Fruit fly (Drosophila melanogaster) whole organism, embryonic: ENCODE results near the gene Atg8b.

Experiments used
- CG10543 ChIP-seq: fragments of 200-800 bp; sonication (Bioruptor generic); optimal IDR thresholded peaks from 3 replicates; lab custom pipeline; 2017; ENCODE audit warnings: missing biosample characterization, mild to moderate bottlenecking, missing genetic modification characterization, moderate library complexity
- CG12155 ChIP-seq: fragments of 200-800 bp; sonication (Bioruptor generic); optimal IDR thresholded peaks from 3 replicates; lab custom pipeline; 2016; ENCODE audit warnings: missing biosample characterization, missing genetic modification characterization
- CG13296 ChIP-seq: fragments of 200-800 bp; sonication (Bioruptor generic); optimal IDR thresholded peaks from 3 replicates; lab custom pipeline; 2018; ENCODE audit warnings: missing biosample characterization, mild to moderate bottlenecking, missing genetic modification characterization
- CG13894 ChIP-seq: fragments of 200-800 bp; sonication (Bioruptor generic); optimal IDR thresholded peaks from 3 replicates; lab custom pipeline; 2018; ENCODE audit warnings: missing biosample characterization, mild to moderate bottlenecking, missing genetic modification characterization, moderate library complexity
- CG15269 ChIP-seq: fragments of 200-800 bp; sonication (Bioruptor generic); optimal IDR thresholded peaks from 2 replicates; lab custom pipeline; 2018; ENCODE audit warnings: missing biosample characterization, mild to moderate bottlenecking, missing genetic modification characterization, moderate library complexity
- CG15514 ChIP-seq: fragments of 200-800 bp; sonication (Bioruptor generic); optimal IDR thresholded peaks from 3 replicates; lab custom pipeline; 2017; ENCODE audit warnings: missing biosample characterization, missing genetic modification characterization, mild to moderate bottlenecking, moderate library complexity, missing genetic modification reagents
- CG17385 ChIP-seq: fragments of 200-800 bp; sonication (Bioruptor generic); optimal IDR thresholded peaks from 3 replicates; lab custom pipeline; 2018; ENCODE audit warnings: missing biosample characterization, mild to moderate bottlenecking, missing genetic modification characterization
- CG2116 ChIP-seq: fragments of 200-800 bp; sonication (Bioruptor generic); optimal IDR thresholded peaks from 3 replicates; lab custom pipeline; 2018; ENCODE audit warnings: missing biosample characterization, mild to moderate bottlenecking, missing genetic modification characterization
- CG2875 ChIP-seq: fragments of 200-800 bp; sonication (Bioruptor generic); optimal IDR thresholded peaks from 2 replicates; lab custom pipeline; 2017; ENCODE audit warnings: missing biosample characterization, mild to moderate bottlenecking, missing genetic modification characterization, missing genetic modification reagents
- CG33557 ChIP-seq: fragments of 200-800 bp; sonication (Bioruptor generic); optimal IDR thresholded peaks from 2 replicates; lab custom pipeline; 2019; ENCODE audit warnings: missing biosample characterization, mild to moderate bottlenecking, missing genetic modification characterization, moderate library complexity
- CG3995 ChIP-seq: fragments of 200-800 bp; sonication (Bioruptor generic); optimal IDR thresholded peaks from 3 replicates; lab custom pipeline; 2016; ENCODE audit warnings: missing biosample characterization, missing genetic modification characterization
- CG4328 ChIP-seq: fragments of 200-800 bp; sonication (Bioruptor generic); optimal IDR thresholded peaks from 3 replicates; lab custom pipeline; 2017; ENCODE audit warnings: missing biosample characterization, missing genetic modification reagents, missing genetic modification characterization
- CG43689 ChIP-seq: fragments of 200-800 bp; sonication (Bioruptor generic); IDR thresholded peaks from 2 replicates; pipeline ENCODE4 v1.3.6; 2022; ENCODE audit warnings: missing biosample characterization, missing genetic modification characterization
- CG5180 ChIP-seq: fragments of 200-800 bp; sonication (Bioruptor generic); optimal IDR thresholded peaks from 3 replicates; lab custom pipeline; 2017; ENCODE audit warnings: missing biosample characterization, missing genetic modification characterization, mild to moderate bottlenecking, moderate library complexity, missing genetic modification reagents
- CG6689 ChIP-seq: fragments of 200-800 bp; sonication (Bioruptor generic); IDR thresholded peaks from 2 replicates; pipeline ENCODE4 v1.3.6; 2022; ENCODE audit warnings: missing biosample characterization, missing genetic modification characterization
- CG6854 ChIP-seq: fragments of 200-800 bp; sonication (Bioruptor generic); optimal IDR thresholded peaks from 3 replicates; lab custom pipeline; 2017; ENCODE audit warnings: missing biosample characterization, mild to moderate bottlenecking, missing genetic modification characterization
- CG7271 ChIP-seq: fragments of 200-800 bp; sonication (Bioruptor generic); optimal IDR thresholded peaks from 2 replicates; lab custom pipeline; 2018; ENCODE audit warnings: missing biosample characterization, mild to moderate bottlenecking, missing genetic modification characterization, moderate library complexity
- CG8290 ChIP-seq, 3 experiments: fragments of 200-800 bp; sonication (Bioruptor generic); optimal IDR thresholded peaks; 2 replicates each; lab custom pipeline; 2016 to 2019; ENCODE audit warnings: missing biosample characterization in 3 of 3, missing genetic modification characterization in 3 of 3, mild to moderate bottlenecking in 2 of 3, moderate library complexity in 1 of 3
- CG8359 ChIP-seq: fragments of 200-800 bp; sonication (Bioruptor generic); optimal IDR thresholded peaks from 2 replicates; lab custom pipeline; 2017; ENCODE audit warnings: missing biosample characterization, mild to moderate bottlenecking, missing genetic modification characterization, borderline replicate concordance
- CG8478 ChIP-seq: fragments of >200 bp; optimal IDR thresholded peaks from 2 replicates; lab custom pipeline; 2018
- CG8924 ChIP-seq: fragments of 200-800 bp; optimal IDR thresholded peaks from 3 replicates; lab custom pipeline; 2019; ENCODE audit warnings: missing biosample characterization, mild to moderate bottlenecking, missing genetic modification characterization, moderate library complexity
- CG9727 ChIP-seq: fragments of 200-800 bp; sonication (Bioruptor generic); optimal IDR thresholded peaks from 3 replicates; lab custom pipeline; 2017; ENCODE audit warnings: missing biosample characterization, mild to moderate bottlenecking, missing genetic modification characterization
- CrebB ChIP-seq: fragments of 200-800 bp; sonication (Bioruptor generic); optimal IDR thresholded peaks from 3 replicates; lab custom pipeline; 2018; ENCODE audit warnings: missing biosample characterization, mild to moderate bottlenecking, missing genetic modification characterization
- Drgx ChIP-seq: fragments of 200-800 bp; sonication (Bioruptor generic); IDR thresholded peaks from 2 replicates; pipeline ENCODE4 v1.3.6; 2022; ENCODE audit warnings: missing biosample characterization, missing genetic modification characterization
- Ets97D ChIP-seq: fragments of 200-800 bp; sonication (Bioruptor generic); optimal IDR thresholded peaks from 3 replicates; lab custom pipeline; 2016; ENCODE audit warnings: missing biosample characterization, missing genetic modification characterization
- Fer1 ChIP-seq: fragments of 200-800 bp; sonication (Bioruptor generic); optimal IDR thresholded peaks from 2 replicates; lab custom pipeline; 2017; ENCODE audit warnings: missing biosample characterization, mild to moderate bottlenecking, missing genetic modification characterization
- Fer3 ChIP-seq: fragments of 200-800 bp; sonication (Bioruptor generic); optimal IDR thresholded peaks from 2 replicates; lab custom pipeline; 2018; ENCODE audit warnings: missing biosample characterization, mild to moderate bottlenecking, missing genetic modification characterization, moderate library complexity
- Max ChIP-seq: fragments of 200-800 bp; sonication (Bioruptor generic); optimal IDR thresholded peaks from 2 replicates; lab custom pipeline; 2016; ENCODE audit warnings: missing biosample characterization, mild to moderate bottlenecking, missing genetic modification characterization
- Pdp1 ChIP-seq, 2 experiments: fragments of 200-800 bp; sonication (Bioruptor generic); optimal IDR thresholded peaks; 3 replicates each; lab custom pipeline; 2016; ENCODE audit warnings: missing biosample characterization in 2 of 2, missing genetic modification characterization in 2 of 2, mild to moderate bottlenecking in 1 of 2, moderate library complexity in 1 of 2
- Trl ChIP-seq, 3 experiments: fragments of >200 bp in 2 of 3; fragments of 200-800 bp in 1 of 3; sonication (Bioruptor generic) in 1 of 3; optimal IDR thresholded peaks; 2 replicates in 1 of 3; 3 replicates in 2 of 3; lab custom pipeline; 2016 to 2017; ENCODE audit warnings: missing biosample characterization in 1 of 3, missing genetic modification characterization in 1 of 3
- btn ChIP-seq: fragments of 200-800 bp; sonication (Bioruptor generic); optimal IDR thresholded peaks from 2 replicates; lab custom pipeline; 2016; ENCODE audit warnings: missing biosample characterization, missing genetic modification characterization
- cg ChIP-seq: fragments of 200-800 bp; sonication (Bioruptor generic); optimal IDR thresholded peaks from 3 replicates; lab custom pipeline; 2019; ENCODE audit warnings: missing biosample characterization, mild to moderate bottlenecking, missing genetic modification characterization, moderate library complexity
- disco-r ChIP-seq: fragments of 200-800 bp; sonication (Bioruptor generic); optimal IDR thresholded peaks from 2 replicates; lab custom pipeline; 2016; ENCODE audit warnings: missing biosample characterization, missing genetic modification characterization
- dysf ChIP-seq: fragments of 200-800 bp; sonication (Bioruptor generic); IDR thresholded peaks from 3 replicates; pipeline ENCODE4 v1.3.6; 2022; ENCODE audit warnings: missing biosample characterization, missing genetic modification characterization
- ftz-f1 ChIP-seq: fragments of 200-800 bp; sonication (Bioruptor generic); optimal IDR thresholded peaks from 2 replicates; lab custom pipeline; 2016; ENCODE audit warnings: missing biosample characterization, missing genetic modification characterization
- fu2 ChIP-seq: fragments of 200-800 bp; sonication (Bioruptor generic); optimal IDR thresholded peaks from 2 replicates; lab custom pipeline; 2016; ENCODE audit warnings: missing biosample characterization, missing genetic modification characterization
- jumu ChIP-seq: fragments of 200-800 bp; sonication (Bioruptor generic); optimal IDR thresholded peaks from 3 replicates; lab custom pipeline; 2016; ENCODE audit warnings: missing biosample characterization, missing genetic modification characterization
- lab ChIP-seq: fragments of 200-800 bp; sonication (Bioruptor generic); optimal IDR thresholded peaks from 3 replicates; lab custom pipeline; 2017; ENCODE audit warnings: missing biosample characterization, missing genetic modification characterization, mild to moderate bottlenecking, moderate library complexity, missing genetic modification reagents
- lilli ChIP-seq: fragments of 200-800 bp; sonication (Bioruptor generic); optimal IDR thresholded peaks from 3 replicates; lab custom pipeline; 2016; ENCODE audit warnings: missing biosample characterization, missing genetic modification characterization
- pb ChIP-seq: fragments of 200-800 bp; sonication (Bioruptor generic); optimal IDR thresholded peaks from 3 replicates; lab custom pipeline; 2016; ENCODE audit warnings: missing biosample characterization, missing genetic modification characterization
- pho ChIP-seq: fragments of 200-800 bp; sonication (Bioruptor generic); optimal IDR thresholded peaks from 2 replicates; lab custom pipeline; 2016; ENCODE audit warnings: missing biosample characterization, missing genetic modification characterization
- phol ChIP-seq: fragments of 200-800 bp; sonication (Bioruptor generic); optimal IDR thresholded peaks from 3 replicates; lab custom pipeline; 2018; ENCODE audit warnings: missing biosample characterization, mild to moderate bottlenecking, missing genetic modification characterization, moderate library complexity
- pros ChIP-seq: fragments of 200-800 bp; sonication (Bioruptor generic); optimal IDR thresholded peaks from 3 replicates; lab custom pipeline; 2019; ENCODE audit warnings: missing biosample characterization, mild to moderate bottlenecking, missing genetic modification characterization, moderate library complexity
- stwl ChIP-seq: fragments of 200-800 bp; sonication (Bioruptor generic); optimal IDR thresholded peaks from 3 replicates; lab custom pipeline; 2018; ENCODE audit warnings: missing biosample characterization, mild to moderate bottlenecking, missing genetic modification characterization, moderate library complexity
- tap ChIP-seq: fragments of 200-800 bp; optimal IDR thresholded peaks from 3 replicates; lab custom pipeline; 2019; ENCODE audit warnings: missing biosample characterization, mild to moderate bottlenecking, missing genetic modification characterization, moderate library complexity
- tll ChIP-seq, 2 experiments: fragments of 200-800 bp in 1 of 2; fragments of >200 bp in 1 of 2; sonication (Bioruptor generic) in 1 of 2; optimal IDR thresholded peaks; 2 replicates each; lab custom pipeline; 2017 to 2019; ENCODE audit warnings: missing biosample characterization in 2 of 2, missing genetic modification characterization in 2 of 2, mild to moderate bottlenecking in 1 of 2, moderate library complexity in 1 of 2
- wek ChIP-seq: fragments of 200-800 bp; sonication (Bioruptor generic); optimal IDR thresholded peaks from 3 replicates; lab custom pipeline; 2018; ENCODE audit warnings: missing biosample characterization, mild to moderate bottlenecking, missing genetic modification characterization, moderate library complexity

Atg8b gene

dm6 chr3R:17716858-17717596, 7.8 kb downstream of the Atg8b start (continued):
- TF ChIP-seq Fer1 (GFP tag; lab: Kevin White, UChicago) = peak; percentile 67
- peak; percentile 47 for TF ChIP-seq CG15514
- TF ChIP-seq tap (tag; lab: Kevin White, UChicago) = peak; percentile 10
- TF ChIP-seq tll (GFP tag; optimal IDR thresholded peaks at IDR 0.05; lab: Kevin White, UChicago) = no peak
- TF ChIP-seq CG6689 (GFP tag; lab: Robert Waterston, UW) = no peak
- TF ChIP-seq CG6854 (GFP tag; lab: Kevin White, UChicago) = peak; percentile 30
- TF ChIP-seq lilli = peak; percentile 19
- no peak for TF ChIP-seq Drgx (GFP tag; lab: Robert Waterston, UW)
- peak; percentile 22 for TF ChIP-seq Max (GFP tag; lab: Kevin White, UChicago)
- TF ChIP-seq CG8359 (GFP tag; lab: Kevin White, UChicago) = no peak
- peak; percentile 19 for TF ChIP-seq CG15269
- no peak for TF ChIP-seq CG43689
- TF ChIP-seq CG7271 (tag; lab: Kevin White, UChicago) = peak; percentile 4
- TF ChIP-seq CG17385 (GFP tag; lab: Kevin White, UChicago) = peak; percentile 49
- peak; percentile 41 for TF ChIP-seq pb
- no peak for TF ChIP-seq phol
- TF ChIP-seq CG8478 (lab: Kevin White, UChicago) = peak; percentile 97
- TF ChIP-seq CG13296 (GFP tag; lab: Kevin White, UChicago) = peak; percentile 38
- peak; percentile 26 for TF ChIP-seq Fer3 (tag; lab: Kevin White, UChicago)
- TF ChIP-seq disco-r (GFP tag; lab: Kevin White, UChicago) = no peak
- peak; percentile 98 for TF ChIP-seq Trl (optimal IDR thresholded peaks at IDR 0.05; lab: Kevin White, UChicago)
- TF ChIP-seq Trl (GFP tag; optimal IDR thresholded peaks at IDR 0.05; lab: Kevin White, UChicago) = peak; percentile 80
- TF ChIP-seq dysf (GFP tag; lab: Robert Waterston, UW) = no peak
- peak; percentile 13 for TF ChIP-seq CG33557 (GFP tag; lab: Kevin White, UChicago)
- TF ChIP-seq CrebB (tag; lab: Kevin White, UChicago) = peak; percentile 65
- TF ChIP-seq ftz-f1 (GFP tag; lab: Kevin White, UChicago) = peak; percentile 77
- TF ChIP-seq CG8290 (GFP tag; optimal IDR thresholded peaks at IDR 0.05; lab: Kevin White, UChicago) = no peak
- TF ChIP-seq CG8290 (tag; optimal IDR thresholded peaks at IDR 0.05; lab: Kevin White, UChicago) = peak in 1 of 2 experiments; percentile 76
- peak; percentile 83 for TF ChIP-seq CG5180
- peak; percentile 85 for TF ChIP-seq CG10543 (GFP tag; lab: Kevin White, UChicago)
- peak; percentile 70 for TF ChIP-seq CG8924 (tag; lab: Kevin White, UChicago)
- TF ChIP-seq wek (GFP tag; lab: Kevin White, UChicago) = peak; percentile 9
- TF ChIP-seq CG13894 = peak; percentile 37
- TF ChIP-seq CG3995 = peak; percentile 4
- TF ChIP-seq pros (GFP tag; lab: Kevin White, UChicago) = peak; percentile 68
- TF ChIP-seq Pdp1 (GFP tag; optimal IDR thresholded peaks at IDR 0.05; lab: Kevin White, UChicago) = peak in 1 of 2 experiments; percentile 38
- peak; percentile 62 for TF ChIP-seq lab
- TF ChIP-seq cg (GFP tag; lab: Kevin White, UChicago) = peak; percentile 96
- no peak for TF ChIP-seq btn (GFP tag; lab: Kevin White, UChicago)
- TF ChIP-seq stwl (tag; lab: Kevin White, UChicago) = peak; percentile 46
- TF ChIP-seq CG9727 (GFP tag; lab: Kevin White, UChicago) = peak; percentile 14
- TF ChIP-seq pho (GFP tag; lab: Kevin White, UChicago) = peak; percentile 17
- TF ChIP-seq Ets97D (GFP tag; lab: Kevin White, UChicago) = peak; percentile 16
- TF ChIP-seq fu2 (GFP tag; lab: Kevin White, UChicago) = peak; percentile 27
- no peak for TF ChIP-seq CG2875
- TF ChIP-seq jumu (GFP tag; lab: Kevin White, UChicago) = peak; percentile 44
- peak; percentile 49 for TF ChIP-seq CG2116 (GFP tag; lab: Kevin White, UChicago)
- TF ChIP-seq CG12155 = peak; percentile 90
- peak; percentile 4 for TF ChIP-seq CG4328
